Worm (Caenorhabditis elegans) whole organism, L3 larva: Measurements from ENCODE around the gene M153.5.
A peak's percentile ranks its signal among the peaks of the same experiment; 100 is the strongest.

Source experiments
- R02D3.7 ChIP-seq: fragments of 150-350 bp; optimal IDR thresholded peaks from 2 replicates; lab custom pipeline; 2014; ENCODE audit warnings: missing biosample characterization, missing genetic modification characterization
- ZK546.5 ChIP-seq: sonication (generic microtip); optimal IDR thresholded peaks from 2 replicates; lab custom pipeline; 2017; ENCODE audit warnings: missing biosample characterization, missing genetic modification characterization
- ama-1 ChIP-seq: fragments of 150-350 bp; optimal IDR thresholded peaks from 2 replicates; lab custom pipeline; 2018
- ceh-82 ChIP-seq: fragments of 150-350 bp; optimal IDR thresholded peaks from 2 replicates; lab custom pipeline; 2014; ENCODE audit warnings: missing biosample characterization, missing genetic modification characterization
- ceh-9 ChIP-seq: sonication (generic microtip); optimal IDR thresholded peaks from 2 replicates; lab custom pipeline; 2018; ENCODE audit warnings: missing biosample characterization, missing genetic modification characterization
- egl-5 ChIP-seq: fragments of 150-350 bp; optimal IDR thresholded peaks from 2 replicates; lab custom pipeline; 2017; ENCODE audit warnings: missing biosample characterization, missing genetic modification reagents, missing genetic modification characterization, inconsistent platforms
- elt-1 ChIP-seq: fragments of 150-350 bp; optimal IDR thresholded peaks from 2 replicates; lab custom pipeline; 2014; ENCODE audit warnings: missing biosample characterization, missing genetic modification characterization
- elt-2 ChIP-seq: sonication (generic microtip); optimal IDR thresholded peaks from 2 replicates; lab custom pipeline; 2016; ENCODE audit warnings: missing genetic modification reagents, mild to moderate bottlenecking, missing genetic modification characterization, missing compliant biosample characterization
- elt-3 ChIP-seq, 3 experiments: fragments of 150-350 bp in 1 of 3; sonication (generic microtip) in 2 of 3; optimal IDR thresholded peaks; 2 replicates in 2 of 3; 4 replicates in 1 of 3; lab custom pipeline; 2014 to 2017; ENCODE audit warnings: missing biosample characterization in 3 of 3, missing genetic modification characterization in 3 of 3
- fkh-2 ChIP-seq: fragments of 150-350 bp; optimal IDR thresholded peaks from 2 replicates; lab custom pipeline; 2014; ENCODE audit warnings: missing biosample characterization, missing genetic modification reagents, missing genetic modification characterization
- hmg-11 ChIP-seq: sonication (generic microtip); optimal IDR thresholded peaks from 2 replicates; lab custom pipeline; 2016; ENCODE audit warnings: missing genetic modification characterization, missing compliant biosample characterization
- lin-15B ChIP-seq: fragments of 150-350 bp; optimal IDR thresholded peaks from 2 replicates; lab custom pipeline; 2014; ENCODE audit warnings: missing biosample characterization, missing genetic modification characterization
- lsy-12 ChIP-seq: sonication (generic microtip); optimal IDR thresholded peaks from 2 replicates; lab custom pipeline; 2016; ENCODE audit warnings: mild to moderate bottlenecking, missing genetic modification characterization, missing compliant biosample characterization
- nfya-1 ChIP-seq: sonication (generic microtip); optimal IDR thresholded peaks from 2 replicates; lab custom pipeline; 2017; ENCODE audit warnings: missing genetic modification characterization, mild to moderate bottlenecking, missing compliant biosample characterization, antibody characterized with exemption, moderate library complexity; ENCODE audit not compliant: insufficient read depth
- nhr-11 ChIP-seq: fragments of 150-350 bp; optimal IDR thresholded peaks from 2 replicates; lab custom pipeline; 2014; ENCODE audit warnings: missing biosample characterization, missing genetic modification characterization
- nhr-23 ChIP-seq: fragments of 150-350 bp; optimal IDR thresholded peaks from 2 replicates; lab custom pipeline; 2014; ENCODE audit warnings: missing biosample characterization, missing genetic modification reagents, missing genetic modification characterization
- nhr-25 ChIP-seq: sonication (generic microtip); optimal IDR thresholded peaks from 2 replicates; lab custom pipeline; 2017; ENCODE audit warnings: missing biosample characterization, missing genetic modification characterization
- nhr-28 ChIP-seq: fragments of 150-350 bp; optimal IDR thresholded peaks from 2 replicates; lab custom pipeline; 2014; ENCODE audit warnings: missing biosample characterization, missing genetic modification characterization
- nhr-43 ChIP-seq: sonication (generic microtip); optimal IDR thresholded peaks from 2 replicates; lab custom pipeline; 2016; ENCODE audit warnings: mild to moderate bottlenecking, missing genetic modification characterization, missing compliant biosample characterization; ENCODE audit not compliant: poor library complexity, severe bottlenecking
- nhr-67 ChIP-seq: fragments of 150-350 bp; optimal IDR thresholded peaks from 2 replicates; lab custom pipeline; 2014; ENCODE audit warnings: missing biosample characterization, missing genetic modification characterization
- pha-4 ChIP-seq: fragments of 150-350 bp; optimal IDR thresholded peaks from 2 replicates; lab custom pipeline; 2014; ENCODE audit warnings: missing biosample characterization, missing genetic modification reagents, missing genetic modification characterization
- pqm-1 ChIP-seq: fragments of 150-350 bp; optimal IDR thresholded peaks from 2 replicates; lab custom pipeline; 2017; ENCODE audit warnings: missing biosample characterization, missing genetic modification characterization, inconsistent platforms
- snpc-4 ChIP-seq: fragments of 150-350 bp; optimal IDR thresholded peaks from 2 replicates; lab custom pipeline; 2014; ENCODE audit warnings: missing biosample characterization, missing genetic modification characterization
- tbx-2 ChIP-seq: sonication (generic microtip); optimal IDR thresholded peaks from 2 replicates; lab custom pipeline; 2016; ENCODE audit warnings: mild to moderate bottlenecking, missing genetic modification characterization, missing compliant biosample characterization
- zag-1 ChIP-seq: fragments of 150-350 bp; optimal IDR thresholded peaks from 2 replicates; lab custom pipeline; 2014; ENCODE audit warnings: missing biosample characterization, missing genetic modification characterization
- ztf-4 ChIP-seq: fragments of 150-350 bp; optimal IDR thresholded peaks from 2 replicates; lab custom pipeline; 2014; ENCODE audit warnings: missing biosample characterization, missing genetic modification characterization

Gene M153.5

ce11 chrX:12145919-12146318 is 2.1 kb downstream of the M153.5 start:
- TF ChIP-seq nhr-23 = no peak
- peak; percentile 48 for TF ChIP-seq elt-2 (tag; lab: Kevin White, UChicago)
- TF ChIP-seq pqm-1 (tag; lab: Kevin White, UChicago) = peak; percentile 9

ce11 chrX:12146453-12147085 is 2.8 kb downstream of the M153.5 start, which contains the start of gene pycr-1:
Gene pycr-1, plus strand, starts transcription at chrX:12146832.
- peak; percentile 72 for TF ChIP-seq elt-2 (tag; lab: Kevin White, UChicago)
- TF ChIP-seq elt-3 (tag; optimal IDR thresholded peaks at IDR 0.05; lab: Kevin White, UChicago) = peak in 1 of 3 experiments; percentile 2
- TF ChIP-seq ZK546.5 (tag; lab: Kevin White, UChicago) = no peak
- TF ChIP-seq nfya-1 (tag; lab: Kevin White, UChicago) = no peak
- no peak for TF ChIP-seq elt-1 (tag; lab: Kevin White, UChicago)
- TF ChIP-seq pha-4 (tag; lab: Kevin White, UChicago) = peak; percentile 35
- no peak for TF ChIP-seq lin-15B (tag; lab: Kevin White, UChicago)
- TF ChIP-seq pqm-1 (tag; lab: Kevin White, UChicago) = peak; percentile 70

- TF ChIP-seq snpc-4 (no peak), nfya-1 (tag; lab: Kevin White, UChicago) (peak; percentile 2), ama-1 (no peak), ceh-82 (tag; lab: Kevin White, UChicago) (no peak), nhr-67 (tag; lab: Kevin White, UChicago) (no peak), lsy-12 (tag; lab: Kevin White, UChicago) (no peak)
- TF ChIP-seq, all 47 proteins: peak for 1
Measured at ce11 chrX:12149638-12150137, 5.9 kb downstream of the M153.5 start, which contains the start of gene znf-474. Gene znf-474, plus strand, starts transcription at chrX:12149924.

ce11 chrX:12154055-12154898 is 10.5 kb downstream of the M153.5 start, which contains the start of gene mfsd-11:
Gene mfsd-11, minus strand, starts transcription at chrX:12154105.
- TF ChIP-seq elt-2 (tag; lab: Kevin White, UChicago) (peak; percentile 22), ceh-9 (no peak), nhr-25 (peak; percentile 62), pqm-1 (tag; lab: Kevin White, UChicago) (peak; percentile 14)

ce11 chrX:12158641-12159040 is 14.8 kb downstream of the M153.5 start:
- TF ChIP-seq ztf-4 = no peak
- TF ChIP-seq egl-5 = peak; percentile 67
- no peak for TF ChIP-seq nhr-28 (tag; lab: Kevin White, UChicago)

ce11 chrX:12160002-12160690 is 16.4 kb downstream of the M153.5 start, which contains the start of gene F57G12.2:
Gene F57G12.2, minus strand, starts transcription at chrX:12160052.
- TF ChIP-seq nfya-1 (tag; lab: Kevin White, UChicago) = no peak
- TF ChIP-seq fkh-2 (tag; lab: Kevin White, UChicago) = no peak
- TF ChIP-seq ZK546.5 (tag; lab: Kevin White, UChicago) = no peak
- TF ChIP-seq nhr-43 (tag; lab: Kevin White, UChicago) = peak; percentile 38
- no peak for TF ChIP-seq elt-1 (tag; lab: Kevin White, UChicago)
- no peak for TF ChIP-seq R02D3.7 (tag; lab: Kevin White, UChicago)
- TF ChIP-seq nhr-25 = peak; percentile 60
- no peak for TF ChIP-seq tbx-2 (tag; lab: Kevin White, UChicago)
- no peak for TF ChIP-seq zag-1 (tag; lab: Kevin White, UChicago)
- TF ChIP-seq lin-15B (tag; lab: Kevin White, UChicago) = no peak
- TF ChIP-seq nhr-23 = peak; percentile 59
- TF ChIP-seq ceh-9 = no peak
- TF ChIP-seq nhr-11 = no peak
- TF ChIP-seq hmg-11 (tag; lab: Kevin White, UChicago) = peak; percentile 11
